Fruit fly (Drosophila melanogaster) whole organism: ENCODE results near the gene CG31650.

Experiments used
- CG8478 ChIP-seq: fragments of >200 bp; optimal IDR thresholded peaks from 2 replicates; lab custom pipeline; 2018; ENCODE audit warnings: inconsistent platforms
- Dll ChIP-seq: fragments of >200 bp; optimal IDR thresholded peaks from 2 replicates; lab custom pipeline; 2017
- EcR ChIP-seq, 2 experiments: fragments of >200 bp; optimal IDR thresholded peaks; 2 replicates each; lab custom pipeline; 2017; ENCODE audit warnings: missing biosample characterization in 2 of 2, missing genetic modification characterization in 2 of 2, missing genetic modification reagents in 2 of 2
- pan ChIP-seq: fragments of >200 bp; optimal IDR thresholded peaks from 2 replicates; lab custom pipeline; 2017
- psq ChIP-seq: fragments of >200 bp; optimal IDR thresholded peaks from 2 replicates; lab custom pipeline; 2017
- usp ChIP-seq: fragments of >200 bp; optimal IDR thresholded peaks from 2 replicates; lab custom pipeline; 2017; ENCODE audit warnings: missing biosample characterization, missing genetic modification characterization, mixed read lengths

DNA sequence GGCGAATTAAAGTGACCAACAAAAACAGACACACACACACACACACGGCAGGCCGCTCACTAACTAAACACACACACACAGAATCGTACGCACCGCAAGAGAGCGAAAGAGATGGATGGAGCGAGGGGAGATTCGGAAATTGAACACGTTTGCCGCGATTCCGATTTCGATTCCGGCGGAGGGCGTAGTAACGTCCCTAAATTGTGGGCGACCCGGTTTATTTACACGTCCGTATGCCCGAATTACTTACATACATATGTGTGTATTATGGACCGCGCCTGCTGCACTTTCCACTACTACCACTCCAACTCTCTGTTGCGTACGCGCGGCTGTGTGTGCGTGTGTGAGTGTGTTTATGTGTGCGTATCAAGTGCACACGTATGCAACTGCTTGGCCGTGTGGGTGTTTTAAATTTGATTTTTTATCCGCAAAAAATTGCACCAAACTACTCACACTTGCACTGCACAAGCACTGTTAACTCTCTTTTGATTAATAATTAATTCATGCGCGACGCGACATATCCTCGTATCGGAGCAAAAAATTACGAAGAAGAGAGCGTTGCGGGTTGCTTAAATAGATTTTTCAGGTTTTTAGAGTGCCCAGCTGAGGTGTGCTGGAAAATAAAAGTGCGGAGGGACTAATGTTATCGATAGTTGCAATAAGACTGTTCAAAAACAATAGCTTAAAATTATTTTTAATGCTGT lies 48.6 kb upstream of the CG31650 start, which contains the start of gene Pgant5:
- TF ChIP-seq CG8478 (lab: Kevin White, UChicago) (peak; percentile 92), pan (lab: Kevin White, UChicago) (no peak), EcR (GFP tag; optimal IDR thresholded peaks at IDR 0.05; lab: Kevin White, UChicago) (no peak), usp (GFP tag; lab: Kevin White, UChicago) (no peak), psq (no peak), Dll (lab: Kevin White, UChicago) (no peak)
